Fruit fly (Drosophila melanogaster) whole organism, embryonic: Measurements from ENCODE around the gene Prx5.

Experiments used
- CG10147 ChIP-seq: fragments of 200-800 bp; sonication (Bioruptor generic); optimal IDR thresholded peaks from 2 replicates; lab custom pipeline; 2019; ENCODE audit warnings: missing biosample characterization, mild to moderate bottlenecking, missing genetic modification characterization, moderate library complexity
- CG3847 ChIP-seq: fragments of 200-800 bp; sonication (Bioruptor generic); IDR thresholded peaks from 2 replicates; pipeline ENCODE4 v1.3.6; 2022; ENCODE audit warnings: missing biosample characterization, missing genetic modification characterization
- Opbp ChIP-seq: fragments of 200-800 bp; sonication (Bioruptor generic); IDR thresholded peaks from 3 replicates; pipeline ENCODE4 v1.3.6; 2022; ENCODE audit warnings: missing biosample characterization, missing genetic modification characterization; ENCODE audit not compliant: partially characterized antibody
- dati ChIP-seq: fragments of 200-800 bp; sonication (Bioruptor generic); IDR thresholded peaks from 2 replicates; pipeline ENCODE4 v1.3.6; 2022; ENCODE audit warnings: missing biosample characterization, missing genetic modification characterization
- nerfin-1 ChIP-seq: fragments of 200-800 bp; sonication (Bioruptor generic); optimal IDR thresholded peaks from 3 replicates; lab custom pipeline; 2019; ENCODE audit warnings: missing biosample characterization, mild to moderate bottlenecking, missing genetic modification characterization, moderate library complexity
- pho ChIP-seq: fragments of 200-800 bp; sonication (Bioruptor generic); optimal IDR thresholded peaks from 2 replicates; lab custom pipeline; 2016; ENCODE audit warnings: missing biosample characterization, missing genetic modification characterization

DNA sequence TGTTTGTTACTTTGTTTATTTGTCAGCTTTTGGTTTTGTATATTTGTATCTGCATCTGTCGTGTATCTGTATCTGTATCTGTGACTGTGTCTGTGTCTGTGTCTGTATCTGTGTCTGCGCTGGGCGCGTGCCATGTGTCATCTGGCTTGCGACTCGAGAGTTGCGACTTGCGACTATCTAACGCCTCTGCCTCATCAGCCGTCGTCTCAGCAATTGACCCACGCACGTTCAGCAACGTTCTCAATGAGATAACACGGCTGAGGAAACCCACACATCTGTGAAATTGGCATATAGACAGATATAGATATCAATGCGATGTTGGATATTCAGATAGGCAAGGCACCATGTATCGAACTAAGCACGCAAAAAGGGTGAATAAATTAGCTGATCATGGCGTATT, 48.4 kb downstream of the Prx5 start:
- TF ChIP-seq dati (GFP tag; lab: Robert Waterston, UW) (no peak), Opbp (no peak), pho (no peak), nerfin-1 (tag; lab: Kevin White, UChicago) (no peak), CG10147 (GFP tag; lab: Kevin White, UChicago) (no peak), CG3847 (no peak)
